Fruit fly (Drosophila melanogaster): ENCODE measurements around the gene Clp.

The Clp gene

dm6 chr2L:827516-828362, 8.0 kb downstream of the Clp start (continued):
- peak; percentile 60 for TF ChIP-seq sisA (GFP tag; IDR thresholded peaks at IDR 0.05)
- TF ChIP-seq gfzf (GFP tag; optimal IDR thresholded peaks at IDR 0.05) = no peak
- no peak for TF ChIP-seq h (optimal IDR thresholded peaks at IDR 0.05)
- TF ChIP-seq Mes4 (GFP tag; optimal IDR thresholded peaks at IDR 0.05) = peak; percentile 18
- TF ChIP-seq NFAT (GFP tag; IDR thresholded peaks at IDR 0.05) = no peak
- no peak for TF ChIP-seq nom (GFP tag; optimal IDR thresholded peaks at IDR 0.05)
- peak; percentile 39 for TF ChIP-seq CG14710 (tag; optimal IDR thresholded peaks at IDR 0.05)
- TF ChIP-seq CG12942 (GFP tag; optimal IDR thresholded peaks at IDR 0.05) = peak; percentile 47
- TF ChIP-seq TFAM (GFP tag; optimal IDR thresholded peaks at IDR 0.05) = no peak
- no peak for TF ChIP-seq CG7987 (GFP tag; optimal IDR thresholded peaks at IDR 0.05)
- TF ChIP-seq CG33557 (GFP tag; optimal IDR thresholded peaks at IDR 0.05) = peak; percentile 55
- TF ChIP-seq HLH3B (GFP tag; IDR thresholded peaks at IDR 0.05) = 0 out of 2 replicates have a peak, but pooled peaks have one; percentile 22
- no peak for TF ChIP-seq CG14441 (GFP tag; IDR thresholded peaks at IDR 0.05)
- TF ChIP-seq H2.0 (GFP tag; IDR thresholded peaks at IDR 0.05) = no peak
- no peak for TF ChIP-seq pum (GFP tag; optimal IDR thresholded peaks at IDR 0.05)
- peak; percentile 84 for TF ChIP-seq ATbp (GFP tag; optimal IDR thresholded peaks at IDR 0.05)
- TF ChIP-seq cas (GFP tag; IDR thresholded peaks at IDR 0.05) = no peak
- TF ChIP-seq CG9727 (GFP tag; optimal IDR thresholded peaks at IDR 0.05) = peak; percentile 11
- TF ChIP-seq grn (GFP tag; optimal IDR thresholded peaks at IDR 0.05) = no peak
- peak; percentile 61 for TF ChIP-seq CG17328 (GFP tag; IDR thresholded peaks at IDR 0.05)
- TF ChIP-seq gsb (GFP tag; IDR thresholded peaks at IDR 0.05) = no peak
- TF ChIP-seq CG18262 (tag; optimal IDR thresholded peaks at IDR 0.05) = peak; percentile 66
- peak; percentile 71 for TF ChIP-seq PHDP (tag; optimal IDR thresholded peaks at IDR 0.05)
- peak in 1 of 3 experiments; percentile 41 for TF ChIP-seq lola (GFP tag; optimal IDR thresholded peaks at IDR 0.05)
- TF ChIP-seq CG4707 (GFP tag; optimal IDR thresholded peaks at IDR 0.05) = no peak
- TF ChIP-seq CG12659 (GFP tag; optimal IDR thresholded peaks at IDR 0.05) = peak; percentile 17
- no peak for TF ChIP-seq CG11696 (GFP tag; IDR thresholded peaks at IDR 0.05)
- TF ChIP-seq CG16779 (GFP tag; IDR thresholded peaks at IDR 0.05) = no peak
- TF ChIP-seq Bdp1 (GFP tag; optimal IDR thresholded peaks at IDR 0.05) = peak; percentile 7
- peak; percentile 10 for TF ChIP-seq Atf3 (GFP tag; optimal IDR thresholded peaks at IDR 0.05)
- TF ChIP-seq Sox102F (GFP tag; optimal IDR thresholded peaks at IDR 0.05) = peak; percentile 90
- TF ChIP-seq chinmo (GFP tag; IDR thresholded peaks at IDR 0.05; ENCODE audit: partially characterized antibody) = 0 out of 4 replicates have a peak, but pooled peaks have one; percentile 23
- TF ChIP-seq Rx (GFP tag; IDR thresholded peaks at IDR 0.05) = no peak
- TF ChIP-seq btn (GFP tag; optimal IDR thresholded peaks at IDR 0.05) = no peak
- TF ChIP-seq az2 (GFP tag; optimal IDR thresholded peaks at IDR 0.05) = peak; percentile 45
- peak; percentile 66 for TF ChIP-seq CG2875 (GFP tag; optimal IDR thresholded peaks at IDR 0.05)
- TF ChIP-seq CG6689 (GFP tag; IDR thresholded peaks at IDR 0.05) = 0 out of 2 replicates have a peak, but pooled peaks have one; percentile 4
- TF ChIP-seq CG12155 (GFP tag; optimal IDR thresholded peaks at IDR 0.05) = no peak
- no peak for TF ChIP-seq Neu2 (GFP tag; optimal IDR thresholded peaks at IDR 0.05; ENCODE audit: borderline replicate concordance)
- peak; percentile 74 for TF ChIP-seq Med (GFP tag)
- no peak for TF ChIP-seq Fer3 (tag; optimal IDR thresholded peaks at IDR 0.05)
- TF ChIP-seq Hsf (GFP tag; optimal IDR thresholded peaks at IDR 0.05) = peak; percentile 50
- TF ChIP-seq CG16815 (GFP tag; optimal IDR thresholded peaks at IDR 0.05) = peak; percentile 15
- TF ChIP-seq Side (GFP tag; optimal IDR thresholded peaks at IDR 0.05) = no peak
- TF ChIP-seq CHES-1-like (GFP tag; optimal IDR thresholded peaks at IDR 0.05) = no peak
- TF ChIP-seq CG17568 (GFP tag; optimal IDR thresholded peaks at IDR 0.05) = no peak
- no peak for TF ChIP-seq gt (GFP tag; IDR thresholded peaks at IDR 0.05)
- TF ChIP-seq dan (GFP tag; IDR thresholded peaks at IDR 0.05) = no peak
- no peak for TF ChIP-seq zf30C (GFP tag; optimal IDR thresholded peaks at IDR 0.05)
